Fruit fly (Drosophila melanogaster): ENCODE data around the gene CG5693.

dm6 chr2L:17972999-17973398 lies 33.4 kb upstream of the CG5693 start:
- TF ChIP-seq CG8478 (optimal IDR thresholded peaks at IDR 0.05) = no peak
- TF ChIP-seq CTCF (optimal IDR thresholded peaks at IDR 0.05) = no peak
